Fruit fly (Drosophila melanogaster): ENCODE measurements around the gene dsh.

DNA sequence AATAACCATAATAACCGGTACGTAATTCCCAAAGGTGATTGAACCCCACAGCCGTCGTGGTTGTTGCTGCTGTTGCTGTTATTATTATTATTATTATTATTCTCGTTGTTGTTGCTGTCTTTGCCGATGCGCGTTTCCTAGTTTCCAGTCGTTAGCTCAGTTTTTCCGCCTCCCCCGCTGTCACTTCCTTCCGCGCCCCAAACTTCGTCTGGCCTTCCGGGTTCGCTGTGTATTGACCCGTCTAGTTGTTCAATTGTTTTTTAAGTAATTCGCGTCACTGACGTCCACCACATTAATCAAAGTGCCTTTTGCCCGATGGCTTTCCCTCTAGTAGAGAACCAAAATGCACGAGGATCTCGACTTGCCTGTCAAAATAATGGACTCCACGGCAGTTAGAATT lies 15.9 kb downstream of the dsh start:
- TF ChIP-seq CG8319 (GFP tag; optimal IDR thresholded peaks at IDR 0.05) (no peak), CG9139 (GFP tag; optimal IDR thresholded peaks at IDR 0.05) (no peak)
